Worm (Caenorhabditis elegans) whole organism, late embryonic: ENCODE results near the gene itr-1.
"Not testable (repeated sequence)": the region's sequence is repeated elsewhere in the genome, so short reads cannot be mapped to it uniquely, and the experiment has no call there.

ENCODE experiments used
- C08G9.2 ChIP-seq: sonication (generic microtip); optimal IDR thresholded peaks from 2 replicates; lab custom pipeline; 2016; ENCODE audit warnings: mild to moderate bottlenecking, missing genetic modification characterization, moderate library complexity, missing compliant biosample characterization
- C38D4.7 ChIP-seq: fragments of 200-800 bp; sonication (Bioruptor generic); optimal IDR thresholded peaks from 2 replicates; lab custom pipeline; 2018; ENCODE audit warnings: mild to moderate bottlenecking, missing genetic modification characterization, moderate library complexity, missing compliant biosample characterization
- K02D7.2 ChIP-seq: sonication (generic microtip); optimal IDR thresholded peaks from 2 replicates; lab custom pipeline; 2017; ENCODE audit warnings: mild to moderate bottlenecking, missing genetic modification characterization, missing compliant biosample characterization
- K09A11.1 ChIP-seq: sonication (generic microtip); optimal IDR thresholded peaks from 2 replicates; lab custom pipeline; 2017; ENCODE audit warnings: antibody characterized with exemption, mild to moderate bottlenecking, missing genetic modification characterization, missing compliant biosample characterization; ENCODE audit not compliant: insufficient read depth
- Y22D7AL.16 ChIP-seq: sonication (generic microtip); optimal IDR thresholded peaks from 2 replicates; lab custom pipeline; 2016; ENCODE audit warnings: missing genetic modification characterization, missing compliant biosample characterization
- ceh-19 ChIP-seq: fragments of 200-800 bp; sonication (Bioruptor generic); optimal IDR thresholded peaks from 2 replicates; lab custom pipeline; 2018; ENCODE audit warnings: mild to moderate bottlenecking, missing genetic modification characterization, missing compliant biosample characterization
- ceh-2 ChIP-seq: sonication (generic microtip); optimal IDR thresholded peaks from 2 replicates; lab custom pipeline; 2016; ENCODE audit warnings: missing genotype, missing genetic modification characterization, missing compliant biosample characterization
- ceh-22 ChIP-seq: sonication (generic microtip); optimal IDR thresholded peaks from 2 replicates; lab custom pipeline; 2017; ENCODE audit warnings: missing biosample characterization, missing genetic modification characterization
- ceh-30 ChIP-seq: fragments of 150-350 bp; optimal IDR thresholded peaks from 2 replicates; lab custom pipeline; 2014; ENCODE audit warnings: missing biosample characterization, missing genetic modification characterization
- ceh-31 ChIP-seq: sonication (generic microtip); optimal IDR thresholded peaks from 2 replicates; lab custom pipeline; 2016; ENCODE audit warnings: missing genetic modification characterization, missing compliant biosample characterization
- ceh-48 ChIP-seq: sonication (generic microtip); optimal IDR thresholded peaks from 2 replicates; lab custom pipeline; 2016; ENCODE audit warnings: missing genetic modification characterization, inconsistent platforms, missing compliant biosample characterization
- che-1 ChIP-seq: sonication (generic microtip); optimal IDR thresholded peaks from 2 replicates; lab custom pipeline; 2016; ENCODE audit warnings: mild to moderate bottlenecking, missing genetic modification characterization, missing compliant biosample characterization
- dve-1 ChIP-seq: sonication (generic microtip); optimal IDR thresholded peaks from 2 replicates; lab custom pipeline; 2017; ENCODE audit warnings: antibody characterized with exemption, mild to moderate bottlenecking, missing genetic modification characterization, missing compliant biosample characterization
- fax-1 ChIP-seq: sonication (generic microtip); optimal IDR thresholded peaks from 2 replicates; lab custom pipeline; 2016; ENCODE audit warnings: missing genotype, missing genetic modification characterization, missing compliant biosample characterization
- fkh-10 ChIP-seq: fragments of 150-350 bp; optimal IDR thresholded peaks from 2 replicates; lab custom pipeline; 2014; ENCODE audit warnings: missing biosample characterization, missing genetic modification reagents, missing genetic modification characterization
- gmeb-2 ChIP-seq: sonication (generic microtip); optimal IDR thresholded peaks from 2 replicates; lab custom pipeline; 2016; ENCODE audit warnings: missing genetic modification characterization, inconsistent platforms, missing compliant biosample characterization
- lim-6 ChIP-seq: sonication (generic microtip); optimal IDR thresholded peaks from 2 replicates; lab custom pipeline; 2016; ENCODE audit warnings: missing genetic modification characterization, missing compliant biosample characterization
- lin-11 ChIP-seq: fragments of 200-800 bp; sonication (Bioruptor generic); optimal IDR thresholded peaks from 2 replicates; lab custom pipeline; 2018; ENCODE audit warnings: mild to moderate bottlenecking, missing genetic modification characterization, missing compliant biosample characterization
- mec-3 ChIP-seq: sonication (generic microtip); optimal IDR thresholded peaks from 2 replicates; lab custom pipeline; 2016; ENCODE audit warnings: borderline replicate concordance, missing genetic modification characterization, missing compliant biosample characterization
- nhr-232 ChIP-seq: sonication (generic microtip); optimal IDR thresholded peaks from 2 replicates; lab custom pipeline; 2016; ENCODE audit warnings: missing genetic modification characterization, missing compliant biosample characterization
- pax-1 ChIP-seq: fragments of 150-350 bp; optimal IDR thresholded peaks from 2 replicates; lab custom pipeline; 2014; ENCODE audit warnings: missing biosample characterization, missing genetic modification characterization
- pha-2 ChIP-seq: sonication (generic microtip); optimal IDR thresholded peaks from 2 replicates; lab custom pipeline; 2017; ENCODE audit warnings: mild to moderate bottlenecking, missing genetic modification characterization, missing compliant biosample characterization
- pqm-1 ChIP-seq: sonication (generic microtip); optimal IDR thresholded peaks from 2 replicates; lab custom pipeline; 2016; ENCODE audit warnings: missing genetic modification characterization, missing compliant biosample characterization
- pros-1 ChIP-seq: fragments of 150-350 bp; optimal IDR thresholded peaks from 2 replicates; lab custom pipeline; 2014; ENCODE audit warnings: missing biosample characterization, missing genetic modification reagents, missing genetic modification characterization
- ref-2 ChIP-seq: sonication (generic microtip); optimal IDR thresholded peaks from 2 replicates; lab custom pipeline; 2016; ENCODE audit warnings: missing genetic modification characterization, missing compliant biosample characterization
- sox-2 ChIP-seq: fragments of 200-800 bp; sonication (Bioruptor generic); IDR thresholded peaks from 2 replicates; pipeline ENCODE4 v1.3.6; 2022; ENCODE audit warnings: missing genetic modification reagents, missing genetic modification characterization, missing compliant biosample characterization
- tbx-2 ChIP-seq: sonication (generic microtip); optimal IDR thresholded peaks from 2 replicates; lab custom pipeline; 2016; ENCODE audit warnings: missing genetic modification characterization, missing compliant biosample characterization
- tbx-7 ChIP-seq: sonication (generic microtip); optimal IDR thresholded peaks from 2 replicates; lab custom pipeline; 2016; ENCODE audit warnings: missing genotype, missing genetic modification characterization, missing compliant biosample characterization
- ttx-3 ChIP-seq: sonication (generic microtip); optimal IDR thresholded peaks from 2 replicates; lab custom pipeline; 2016; ENCODE audit warnings: missing genetic modification reagents, missing genetic modification characterization, missing compliant biosample characterization
- unc-42 ChIP-seq: sonication (generic microtip); optimal IDR thresholded peaks from 2 replicates; lab custom pipeline; 2016; ENCODE audit warnings: missing genotype, missing genetic modification characterization, missing compliant biosample characterization
- ztf-16 ChIP-seq: sonication (generic microtip); optimal IDR thresholded peaks from 2 replicates; lab custom pipeline; 2017; ENCODE audit warnings: missing genetic modification characterization, missing compliant biosample characterization

The itr-1 gene

ce11 chrIV:7674874-7675273 is at the start of gene itr-1:
Gene itr-1 (plus strand): TSS chrIV:7675174.
- TF ChIP-seq pha-2 (tag; lab: Kevin White, UChicago) (no peak), ttx-3 (tag; lab: Kevin White, UChicago) (no peak), nhr-232 (tag; lab: Kevin White, UChicago) (no peak), gmeb-2 (tag; lab: Kevin White, UChicago) (no peak), dve-1 (tag; lab: Kevin White, UChicago) (no peak), K09A11.1 (tag; lab: Kevin White, UChicago) (no peak), che-1 (tag; lab: Kevin White, UChicago) (no peak), fkh-10 (GFP tag; lab: Kevin White, UChicago) (no peak), pqm-1 (no peak), C08G9.2 (no peak), ceh-22 (tag; lab: Kevin White, UChicago) (no peak), lim-6 (tag; lab: Kevin White, UChicago) (no peak), ceh-31 (tag; lab: Kevin White, UChicago) (no peak), ztf-16 (tag; lab: Kevin White, UChicago) (no peak), ceh-2 (no peak), ref-2 (no peak), C38D4.7 (GFP tag; lab: Kevin White, UChicago) (no peak), Y22D7AL.16 (no peak), pax-1 (tag; lab: Kevin White, UChicago) (no peak), pros-1 (tag; lab: Kevin White, UChicago) (no peak)

ce11 chrIV:7628942-7629341 is 46.0 kb upstream of the itr-1 start, which contains the start of gene F45E4.5:
Gene F45E4.5 (minus strand): TSS chrIV:7629042.
- TF ChIP-seq fax-1 (tag; lab: Kevin White, UChicago) (no peak), ref-2 (no peak), tbx-2 (tag; lab: Kevin White, UChicago) (no peak)

- TF ChIP-seq ceh-48 (tag; lab: Kevin White, UChicago), result no peak
- TF ChIP-seq tbx-2 (tag; lab: Kevin White, UChicago), result no peak
- TF ChIP-seq unc-42 (tag; lab: Kevin White, UChicago), result peak; percentile 60
- TF ChIP-seq tbx-7 (tag; lab: Kevin White, UChicago), result no peak
- TF ChIP-seq sox-2 (GFP tag; lab: Robert Waterston, UW), result no peak
These were observed 42.4 kb upstream of the itr-1 start, which contains the start of gene F45E4.6 for ce11 chrIV:7632535-7632934. Gene F45E4.6 (minus strand): TSS chrIV:7632548.

ce11 chrIV:7633020-7633419 is 42.0 kb upstream of the itr-1 start, which contains the start of gene plp-1:
Gene plp-1 (plus strand): TSS chrIV:7633360.
- TF ChIP-seq ceh-48 (tag; lab: Kevin White, UChicago) (peak; percentile 52), lin-11 (tag; lab: Kevin White, UChicago) (no peak), ztf-16 (tag; lab: Kevin White, UChicago) (no peak), ceh-2 (no peak), ceh-30 (tag; lab: Kevin White, UChicago) (no peak), unc-42 (tag; lab: Kevin White, UChicago) (no peak)

ce11 chrIV:7634578-7634977 is 40.4 kb upstream of the itr-1 start, which contains the start of gene warf-1:
Gene warf-1 (plus strand): TSS chrIV:7634786.
- TF ChIP-seq mec-3; pqm-1; lin-11 (tag; lab: Kevin White, UChicago): not testable (repeated sequence)

ce11 chrIV:7641758-7642157 is 33.2 kb upstream of the itr-1 start, which contains the start of gene nep-16:
Gene nep-16 (minus strand): TSS chrIV:7641858.
- TF ChIP-seq ceh-48 (tag; lab: Kevin White, UChicago), result no peak

ce11 chrIV:7642971-7643370 is 32.0 kb upstream of the itr-1 start, which contains the start of gene nlp-20:
Gene nlp-20 (minus strand): TSS chrIV:7643071.
- no peak for TF ChIP-seq ceh-19 (GFP tag; lab: Kevin White, UChicago)
- TF ChIP-seq K02D7.2 (tag; lab: Kevin White, UChicago), result no peak
- TF ChIP-seq, all 69 proteins: peak for 0
